Worm (Caenorhabditis elegans) whole organism, L1 larva: ENCODE measurements around the gene decr-1.1.

Source experiments
- C04F5.9 ChIP-seq: sonication (generic microtip); optimal IDR thresholded peaks from 2 replicates; lab custom pipeline; 2016; ENCODE audit warnings: missing genetic modification characterization, missing compliant biosample characterization
- C16A3.4 ChIP-seq: fragments of 150-350 bp; optimal IDR thresholded peaks from 2 replicates; lab custom pipeline; 2014; ENCODE audit warnings: missing biosample characterization, missing genetic modification characterization
- C34B4.2 ChIP-seq: sonication (generic microtip); optimal IDR thresholded peaks from 2 replicates; lab custom pipeline; 2017; ENCODE audit warnings: mild to moderate bottlenecking, missing genetic modification characterization, missing compliant biosample characterization
- F16B12.6 ChIP-seq: fragments of 150-350 bp; optimal IDR thresholded peaks from 2 replicates; lab custom pipeline; 2014; ENCODE audit warnings: missing biosample characterization, missing genetic modification characterization
- Y116A8C.19 ChIP-seq: sonication (generic microtip); optimal IDR thresholded peaks from 2 replicates; lab custom pipeline; 2016; ENCODE audit warnings: missing compliant biosample characterization, missing genetic modification characterization, borderline replicate concordance
- aha-1 ChIP-seq: fragments of 150-350 bp; optimal IDR thresholded peaks from 2 replicates; lab custom pipeline; 2014; ENCODE audit warnings: missing biosample characterization, missing genetic modification characterization
- alr-1 ChIP-seq: fragments of 200-800 bp; sonication (Bioruptor generic); optimal IDR thresholded peaks from 2 replicates; lab custom pipeline; 2018; ENCODE audit warnings: borderline replicate concordance, mild to moderate bottlenecking, missing genetic modification characterization, missing compliant biosample characterization
- aly-2 ChIP-seq: fragments of 150-350 bp; optimal IDR thresholded peaks from 2 replicates; lab custom pipeline; 2014; ENCODE audit warnings: missing biosample characterization, missing genetic modification characterization
- blmp-1 ChIP-seq: fragments of 150-350 bp; optimal IDR thresholded peaks from 2 replicates; lab custom pipeline; 2014; ENCODE audit warnings: missing biosample characterization, missing genetic modification characterization
- ceh-63 ChIP-seq: fragments of 200-800 bp; sonication (Bioruptor generic); optimal IDR thresholded peaks from 2 replicates; lab custom pipeline; 2018; ENCODE audit warnings: mild to moderate bottlenecking, missing genetic modification characterization, missing compliant biosample characterization
- ceh-8 ChIP-seq: fragments of 200-800 bp; sonication (Bioruptor generic); optimal IDR thresholded peaks from 2 replicates; lab custom pipeline; 2018; ENCODE audit warnings: mild to moderate bottlenecking, missing genetic modification characterization, moderate library complexity, missing compliant biosample characterization
- ceh-88 ChIP-seq: fragments of 200-800 bp; sonication (Bioruptor generic); IDR thresholded peaks from 2 replicates; pipeline ENCODE4 v1.3.6; 2022; ENCODE audit warnings: missing genetic modification characterization, missing compliant biosample characterization
- ces-1 ChIP-seq: fragments of 150-350 bp; optimal IDR thresholded peaks from 2 replicates; lab custom pipeline; 2014; ENCODE audit warnings: missing biosample characterization, missing genetic modification reagents, missing genetic modification characterization
- efl-1 ChIP-seq, 4 experiments: fragments of 150-350 bp; optimal IDR thresholded peaks in 3 of 4; peaks in 1 of 4; 1 replicate in 1 of 4; 2 replicates in 3 of 4; lab custom pipeline; 2014; ENCODE audit warnings: missing biosample characterization in 2 of 4, missing genetic modification characterization in 2 of 4, missing genetic modification reagents in 2 of 4
- efl-3 ChIP-seq: fragments of 200-800 bp; sonication (Bioruptor generic); optimal IDR thresholded peaks from 2 replicates; lab custom pipeline; 2018; ENCODE audit warnings: mild to moderate bottlenecking, missing genetic modification characterization, missing compliant biosample characterization
- egl-27 ChIP-seq, 2 experiments: fragments of 150-350 bp in 1 of 2; sonication (generic microtip); optimal IDR thresholded peaks; 3 replicates each; lab custom pipeline; 2017 to 2018; ENCODE audit warnings: missing biosample characterization in 2 of 2, missing genetic modification characterization in 2 of 2, missing genetic modification reagents in 2 of 2
- ets-5 ChIP-seq: fragments of 200-800 bp; sonication (Bioruptor generic); IDR thresholded peaks from 2 replicates; pipeline ENCODE4 v1.3.6; 2022; ENCODE audit warnings: missing genetic modification characterization, missing compliant biosample characterization
- fos-1 ChIP-seq: fragments of 150-350 bp; optimal IDR thresholded peaks from 2 replicates; lab custom pipeline; 2014; ENCODE audit warnings: missing biosample characterization, missing genetic modification characterization
- grh-1 ChIP-seq: fragments of 200-800 bp; sonication (Bioruptor generic); IDR thresholded peaks from 2 replicates; pipeline ENCODE4 v1.3.6; 2022; ENCODE audit warnings: missing genetic modification reagents, missing genetic modification characterization, missing compliant biosample characterization
- irx-1 ChIP-seq: sonication (generic microtip); optimal IDR thresholded peaks from 2 replicates; lab custom pipeline; 2016; ENCODE audit warnings: missing genetic modification characterization, missing compliant biosample characterization
- isw-1 ChIP-seq: fragments of 200-800 bp; sonication (Bioruptor generic); IDR thresholded peaks from 2 replicates; pipeline ENCODE4 v1.3.6; 2022; ENCODE audit warnings: missing genetic modification characterization, missing compliant biosample characterization
- jun-1 ChIP-seq: fragments of 150-350 bp; optimal IDR thresholded peaks from 2 replicates; lab custom pipeline; 2014; ENCODE audit warnings: missing biosample characterization, missing genetic modification reagents, missing genetic modification characterization
- lin-13 ChIP-seq: fragments of 150-350 bp; optimal IDR thresholded peaks from 2 replicates; lab custom pipeline; 2014; ENCODE audit warnings: missing biosample characterization, missing genetic modification reagents, missing genetic modification characterization
- lin-15B ChIP-seq: fragments of 150-350 bp; sonication (generic microtip); optimal IDR thresholded peaks from 3 replicates; lab custom pipeline; 2014; ENCODE audit warnings: missing biosample characterization, missing genetic modification characterization
- lin-35 ChIP-seq, 2 experiments: fragments of 150-350 bp; optimal IDR thresholded peaks; 2 replicates each; lab custom pipeline; 2014; ENCODE audit warnings: missing biosample characterization in 2 of 2, missing genetic modification characterization in 2 of 2, missing genetic modification reagents in 2 of 2
- lin-39 ChIP-seq: fragments of 150-350 bp; optimal IDR thresholded peaks from 2 replicates; lab custom pipeline; 2014; ENCODE audit warnings: missing biosample characterization, missing genetic modification reagents, missing genetic modification characterization
- lsy-2 ChIP-seq, 2 experiments: fragments of 150-350 bp; optimal IDR thresholded peaks; 2 replicates each; lab custom pipeline; 2014; ENCODE audit warnings: missing biosample characterization in 2 of 2, missing genetic modification characterization in 2 of 2
- mep-1 ChIP-seq: fragments of 150-350 bp; optimal IDR thresholded peaks from 2 replicates; lab custom pipeline; 2014; ENCODE audit warnings: missing biosample characterization, missing genetic modification characterization
- nhr-19 ChIP-seq: fragments of 200-800 bp; sonication (Bioruptor generic); conservative IDR thresholded peaks from 2 replicates; pipeline ENCODE4 v1.3.6; 2022; ENCODE audit warnings: missing genetic modification characterization, missing compliant biosample characterization
- nhr-20 ChIP-seq: sonication (generic microtip); optimal IDR thresholded peaks from 2 replicates; lab custom pipeline; 2016; ENCODE audit warnings: mild to moderate bottlenecking, missing genetic modification characterization, missing compliant biosample characterization
- nhr-28 ChIP-seq: fragments of 150-350 bp; optimal IDR thresholded peaks from 2 replicates; lab custom pipeline; 2014; ENCODE audit warnings: missing biosample characterization, missing genetic modification characterization
- nhr-71 ChIP-seq: sonication (generic microtip); optimal IDR thresholded peaks from 2 replicates; lab custom pipeline; 2016; ENCODE audit warnings: mild to moderate bottlenecking, missing genetic modification characterization, moderate library complexity, missing compliant biosample characterization
- nhr-85 ChIP-seq: sonication (generic microtip); peaks from one replicate; lab custom pipeline; 2016; ENCODE audit warnings: missing genetic modification characterization, inconsistent platforms, missing compliant biosample characterization
- nhr-90 ChIP-seq: sonication (generic microtip); optimal IDR thresholded peaks from 2 replicates; lab custom pipeline; 2016; ENCODE audit warnings: mild to moderate bottlenecking, missing genetic modification characterization, missing compliant biosample characterization; ENCODE audit not compliant: poor library complexity
- pag-3 ChIP-seq: sonication (generic microtip); optimal IDR thresholded peaks from 2 replicates; lab custom pipeline; 2017; ENCODE audit warnings: missing genetic modification characterization, mild to moderate bottlenecking, missing compliant biosample characterization, antibody characterized with exemption, borderline replicate concordance; ENCODE audit not compliant: insufficient read depth
- pax-3 ChIP-seq: fragments of 200-800 bp; sonication (Bioruptor generic); optimal IDR thresholded peaks from 2 replicates; lab custom pipeline; 2018; ENCODE audit warnings: mild to moderate bottlenecking, missing genetic modification characterization, moderate library complexity, missing compliant biosample characterization
- rnt-1 ChIP-seq: sonication (generic microtip); optimal IDR thresholded peaks from 2 replicates; lab custom pipeline; 2016; ENCODE audit warnings: mild to moderate bottlenecking, missing genetic modification characterization, moderate library complexity, missing compliant biosample characterization
- skn-1 ChIP-seq: fragments of 150-350 bp; optimal IDR thresholded peaks from 2 replicates; lab custom pipeline; 2014; ENCODE audit warnings: missing biosample characterization, missing genetic modification characterization
- snpc-4 ChIP-seq: fragments of 150-350 bp; optimal IDR thresholded peaks from 2 replicates; lab custom pipeline; 2014; ENCODE audit warnings: missing biosample characterization, missing genetic modification characterization
- snu-23 ChIP-seq: sonication (generic microtip); optimal IDR thresholded peaks from 2 replicates; lab custom pipeline; 2016; ENCODE audit warnings: missing genetic modification characterization, missing compliant biosample characterization
- sptf-1 ChIP-seq: fragments of 150-350 bp; optimal IDR thresholded peaks from 2 replicates; lab custom pipeline; 2014; ENCODE audit warnings: missing biosample characterization, missing genetic modification characterization
- sup-37 ChIP-seq: fragments of 200-800 bp; sonication (Bioruptor generic); optimal IDR thresholded peaks from 2 replicates; lab custom pipeline; 2018; ENCODE audit warnings: mild to moderate bottlenecking, missing genetic modification characterization, missing compliant biosample characterization
- swsn-7 ChIP-seq: sonication (generic microtip); optimal IDR thresholded peaks from 2 replicates; lab custom pipeline; 2016; ENCODE audit warnings: missing genetic modification characterization, missing compliant biosample characterization
- tbx-2 ChIP-seq: sonication (generic microtip); optimal IDR thresholded peaks from 2 replicates; lab custom pipeline; 2016; ENCODE audit warnings: missing genetic modification characterization, missing compliant biosample characterization
- tlp-1 ChIP-seq: fragments of 150-350 bp; optimal IDR thresholded peaks from 2 replicates; lab custom pipeline; 2014; ENCODE audit warnings: missing biosample characterization, missing genetic modification characterization
- unc-130 ChIP-seq: fragments of 150-350 bp; optimal IDR thresholded peaks from 2 replicates; lab custom pipeline; 2017; ENCODE audit warnings: missing biosample characterization, missing genetic modification characterization, inconsistent platforms
- unc-62 ChIP-seq: fragments of 150-350 bp; optimal IDR thresholded peaks from 2 replicates; lab custom pipeline; 2014; ENCODE audit warnings: missing biosample characterization, missing genetic modification reagents, missing genetic modification characterization
- unc-98 ChIP-seq: fragments of 200-800 bp; sonication (Bioruptor generic); IDR thresholded peaks from 2 replicates; pipeline ENCODE4 v1.3.6; 2022; ENCODE audit warnings: missing genetic modification characterization, missing compliant biosample characterization
- vab-15 ChIP-seq: sonication (generic microtip); optimal IDR thresholded peaks from 2 replicates; lab custom pipeline; 2017; ENCODE audit warnings: missing genotype, mild to moderate bottlenecking, missing genetic modification characterization, missing compliant biosample characterization
- xbp-1 ChIP-seq: sonication (generic microtip); optimal IDR thresholded peaks from 2 replicates; lab custom pipeline; 2016; ENCODE audit warnings: missing genetic modification characterization, missing compliant biosample characterization
- zag-1 ChIP-seq: fragments of 150-350 bp; optimal IDR thresholded peaks from 2 replicates; lab custom pipeline; 2014; ENCODE audit warnings: missing biosample characterization, missing genetic modification characterization
- ztf-11 ChIP-seq, 2 experiments: sonication (generic microtip); optimal IDR thresholded peaks; 2 replicates each; lab custom pipeline; 2016 to 2017; ENCODE audit warnings: missing genetic modification characterization in 2 of 2, missing biosample characterization in 1 of 2, missing compliant biosample characterization in 1 of 2
- ztf-4 ChIP-seq: fragments of 150-350 bp; optimal IDR thresholded peaks from 2 replicates; lab custom pipeline; 2014; ENCODE audit warnings: missing biosample characterization, missing genetic modification characterization

decr-1.1 gene

DNA sequence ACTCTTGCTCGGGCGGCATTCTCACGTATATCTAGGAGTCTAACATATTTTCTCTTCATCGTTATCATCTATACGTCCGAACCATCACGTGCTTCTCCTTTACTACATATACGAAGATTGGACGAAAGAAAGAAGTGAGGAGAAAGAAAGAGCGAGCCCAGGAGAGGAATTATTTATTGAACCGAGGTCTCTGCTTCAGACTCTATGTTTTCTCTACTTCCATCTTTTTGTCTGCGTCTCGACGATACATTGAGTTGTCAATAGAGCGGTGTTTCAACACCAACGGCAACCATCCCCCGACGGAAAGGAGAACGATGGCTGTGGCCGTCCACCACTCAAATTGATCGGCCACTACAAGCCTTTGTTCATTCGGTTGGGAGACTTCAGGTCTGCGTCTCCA, 7.2 kb downstream of the decr-1.1 start (continued):
- TF ChIP-seq blmp-1 = peak; percentile 65
- TF ChIP-seq mep-1 (tag; lab: Kevin White, UChicago) = peak; percentile 77
- peak; percentile 39 for TF ChIP-seq snpc-4 (tag; lab: Kevin White, UChicago)
- no peak for TF ChIP-seq aha-1 (tag; lab: Kevin White, UChicago)
- no peak for TF ChIP-seq pag-3 (tag; lab: Kevin White, UChicago)
- TF ChIP-seq ces-1 (GFP tag; lab: Kevin White, UChicago) = no peak
- peak; percentile 84 for TF ChIP-seq nhr-19 (GFP tag; lab: Robert Waterston, UW)
- TF ChIP-seq swsn-7 (tag; lab: Kevin White, UChicago) = peak; percentile 81
- no peak for TF ChIP-seq alr-1 (tag; lab: Kevin White, UChicago)
- no peak for TF ChIP-seq unc-98 (GFP tag; lab: Robert Waterston, UW)
- TF ChIP-seq pax-3 (tag; lab: Kevin White, UChicago) = peak; percentile 87
- TF ChIP-seq tlp-1 (tag; lab: Kevin White, UChicago) = no peak
- TF ChIP-seq jun-1 (tag; lab: Kevin White, UChicago) = peak; percentile 65
- TF ChIP-seq C04F5.9 (tag; lab: Kevin White, UChicago) = no peak
- TF ChIP-seq lin-35 (GFP tag; optimal IDR thresholded peaks at IDR 0.05; lab: Kevin White, UChicago) = peak; percentile 79 to 80
- TF ChIP-seq fos-1 = peak; percentile 76
- peak; percentile 93 for TF ChIP-seq snu-23
- no peak for TF ChIP-seq ets-5
- TF ChIP-seq F16B12.6 = peak; percentile 19
- no peak for TF ChIP-seq zag-1
- TF ChIP-seq sup-37 (GFP tag; lab: Kevin White, UChicago) = no peak
- TF ChIP-seq C16A3.4 = peak; percentile 89
- TF ChIP-seq rnt-1 (tag; lab: Kevin White, UChicago) = peak; percentile 80
- TF ChIP-seq ceh-8 (GFP tag; lab: Kevin White, UChicago) = no peak
- TF ChIP-seq xbp-1 = peak; percentile 70
- peak; percentile 76 for TF ChIP-seq ztf-4 (tag; lab: Kevin White, UChicago)
- TF ChIP-seq egl-27 (tag; optimal IDR thresholded peaks at IDR 0.05; lab: Kevin White, UChicago) = peak; percentile 21 to 68
- TF ChIP-seq nhr-71 (tag; lab: Kevin White, UChicago) = peak; percentile 95
- TF ChIP-seq nhr-28 (tag; lab: Kevin White, UChicago) = no peak
- TF ChIP-seq skn-1 (tag; lab: Kevin White, UChicago) = peak; percentile 63
- TF ChIP-seq efl-3 (GFP tag; lab: Kevin White, UChicago) = no peak
- TF ChIP-seq grh-1 (GFP tag; lab: Robert Waterston, UW) = peak; percentile 55
- TF ChIP-seq efl-1 (optimal IDR thresholded peaks at IDR 0.05; lab: Kevin White, UChicago) = peak; percentile 76 to 84
- TF ChIP-seq efl-1 (GFP tag; optimal IDR thresholded peaks at IDR 0.05 in 1 of 2; lab: Kevin White, UChicago) = peak; percentile 61 to 95
- TF ChIP-seq lin-39 (tag; lab: Kevin White, UChicago) = peak; percentile 49
- TF ChIP-seq irx-1 = no peak
- TF ChIP-seq nhr-85 (tag; lab: Kevin White, UChicago) = peak; percentile 75
- TF ChIP-seq ceh-88 (GFP tag; lab: Robert Waterston, UW) = peak; percentile 66
- no peak for TF ChIP-seq ceh-63 (GFP tag; lab: Kevin White, UChicago)
- TF ChIP-seq ztf-11 (tag; optimal IDR thresholded peaks at IDR 0.05; lab: Kevin White, UChicago) = no peak
- no peak for TF ChIP-seq vab-15 (tag; lab: Kevin White, UChicago)
- peak; percentile 89 for TF ChIP-seq unc-130 (tag; lab: Kevin White, UChicago)
- peak; percentile 74 for TF ChIP-seq lin-13 (GFP tag; lab: Kevin White, UChicago)
- TF ChIP-seq aly-2 = peak; percentile 34
- TF ChIP-seq lin-15B (tag; lab: Kevin White, UChicago) = peak; percentile 88
- no peak for TF ChIP-seq sptf-1 (tag; lab: Kevin White, UChicago)
- no peak for TF ChIP-seq C34B4.2
- TF ChIP-seq lsy-2 (tag; optimal IDR thresholded peaks at IDR 0.05; lab: Kevin White, UChicago) = peak; percentile 77 to 94
- no peak for TF ChIP-seq unc-62 (GFP tag; lab: Kevin White, UChicago)
- peak; percentile 70 for TF ChIP-seq isw-1
- TF ChIP-seq nhr-20 (tag; lab: Kevin White, UChicago) = peak; percentile 90
- TF ChIP-seq nhr-90 (tag; lab: Kevin White, UChicago) = peak; percentile 64
- TF ChIP-seq Y116A8C.19 (tag; lab: Kevin White, UChicago) = no peak
- peak; percentile 87 for TF ChIP-seq tbx-2 (tag; lab: Kevin White, UChicago)
